Worm (Caenorhabditis elegans) whole organism, L4 larva: ENCODE results near the gene arrd-8.

Experiments
- D1046.2 ChIP-seq: fragments of 200-800 bp; sonication (Bioruptor generic); IDR thresholded peaks from 2 replicates; pipeline ENCODE4 v1.3.6; 2022; ENCODE audit warnings: missing genetic modification characterization, missing compliant biosample characterization
- F10B5.3 ChIP-seq: sonication (generic microtip); optimal IDR thresholded peaks from 2 replicates; lab custom pipeline; 2016; ENCODE audit warnings: mild to moderate bottlenecking, missing genetic modification characterization, missing compliant biosample characterization
- F26F4.8 ChIP-seq: fragments of 200-800 bp; sonication (Bioruptor generic); conservative IDR thresholded peaks from 2 replicates; pipeline ENCODE4 v1.3.6; 2022; ENCODE audit warnings: missing genetic modification characterization, missing compliant biosample characterization
- F37D6.2 ChIP-seq: sonication (generic microtip); optimal IDR thresholded peaks from 2 replicates; lab custom pipeline; 2016; ENCODE audit warnings: mild to moderate bottlenecking, missing genetic modification characterization, missing compliant biosample characterization
- T20F7.1 ChIP-seq: fragments of 200-800 bp; sonication (Bioruptor generic); optimal IDR thresholded peaks from 2 replicates; lab custom pipeline; 2018; ENCODE audit warnings: mild to moderate bottlenecking, missing genetic modification characterization, missing compliant biosample characterization
- aha-1 ChIP-seq: fragments of 150-350 bp; peaks from one replicate; lab custom pipeline; 2014; ENCODE audit warnings: missing biosample characterization, missing genetic modification characterization
- aly-2 ChIP-seq: sonication (generic microtip); optimal IDR thresholded peaks from 2 replicates; lab custom pipeline; 2018; ENCODE audit warnings: missing biosample characterization, missing genetic modification characterization
- ama-1 ChIP-seq: fragments of 150-350 bp; optimal IDR thresholded peaks from 2 replicates; lab custom pipeline; 2014; ENCODE audit warnings: inconsistent platforms, mixed read lengths
- arid-1 ChIP-seq: fragments of 200-800 bp; sonication (Bioruptor generic); conservative IDR thresholded peaks from 2 replicates; pipeline ENCODE4 v1.3.6; 2022; ENCODE audit warnings: missing genetic modification reagents, missing genetic modification characterization, missing compliant biosample characterization
- attf-4 ChIP-seq: sonication (generic microtip); optimal IDR thresholded peaks from 3 replicates; lab custom pipeline; 2017; ENCODE audit warnings: missing biosample characterization, missing genetic modification characterization
- ceh-44 ChIP-seq: fragments of 200-800 bp; sonication (Bioruptor generic); IDR thresholded peaks from 2 replicates; pipeline ENCODE4 v1.3.6; 2022; ENCODE audit warnings: missing genetic modification reagents, missing genetic modification characterization, missing compliant biosample characterization
- ceh-62 ChIP-seq: sonication (generic microtip); optimal IDR thresholded peaks from 2 replicates; lab custom pipeline; 2017; ENCODE audit warnings: missing biosample characterization, missing genetic modification characterization
- ceh-82 ChIP-seq: sonication (generic microtip); optimal IDR thresholded peaks from 2 replicates; lab custom pipeline; 2017; ENCODE audit warnings: missing biosample characterization, missing genetic modification characterization
- ces-1 ChIP-seq: fragments of 150-350 bp; sonication (generic microtip); optimal IDR thresholded peaks from 4 replicates; lab custom pipeline; 2014; ENCODE audit warnings: missing biosample characterization, missing genetic modification reagents, missing genetic modification characterization
- ctbp-1 ChIP-seq: fragments of 200-800 bp; sonication (Bioruptor generic); IDR thresholded peaks from 2 replicates; pipeline ENCODE4 v1.3.6; 2022; ENCODE audit warnings: missing genetic modification reagents, missing genetic modification characterization, missing compliant biosample characterization
- dmd-8 ChIP-seq: fragments of 200-800 bp; sonication (Bioruptor generic); IDR thresholded peaks from 2 replicates; pipeline ENCODE4 v1.3.6; 2022; ENCODE audit warnings: missing genetic modification characterization, missing compliant biosample characterization
- dpl-1 ChIP-seq: fragments of 150-350 bp; optimal IDR thresholded peaks from 2 replicates; lab custom pipeline; 2014; ENCODE audit warnings: missing biosample characterization, missing genetic modification reagents, missing genetic modification characterization
- egl-27 ChIP-seq: sonication (generic microtip); optimal IDR thresholded peaks from 3 replicates; lab custom pipeline; 2017; ENCODE audit warnings: missing biosample characterization, missing genetic modification reagents, missing genetic modification characterization
- hif-1 ChIP-seq, 2 experiments: sonication (generic microtip); optimal IDR thresholded peaks; 2 replicates each; lab custom pipeline; 2016 to 2017; ENCODE audit warnings: missing compliant biosample characterization in 2 of 2, missing genetic modification characterization in 2 of 2, missing genetic modification reagents in 2 of 2, missing genotype in 2 of 2, mild to moderate bottlenecking in 1 of 2
- hlh-11 ChIP-seq: fragments of 200-800 bp; sonication (Bioruptor generic); optimal IDR thresholded peaks from 2 replicates; lab custom pipeline; 2018; ENCODE audit warnings: mild to moderate bottlenecking, missing genetic modification characterization, missing compliant biosample characterization
- hlh-30 ChIP-seq: sonication (generic microtip); optimal IDR thresholded peaks from 2 replicates; lab custom pipeline; 2017; ENCODE audit warnings: antibody characterized with exemption, mild to moderate bottlenecking, missing genetic modification characterization, missing compliant biosample characterization; ENCODE audit not compliant: insufficient read depth
- hmg-1.1 ChIP-seq: fragments of 200-800 bp; sonication (Bioruptor generic); IDR thresholded peaks from 2 replicates; pipeline ENCODE4 v1.3.6; 2022; ENCODE audit warnings: missing genetic modification reagents, missing genetic modification characterization, missing compliant biosample characterization
- lin-38 ChIP-seq: fragments of 200-800 bp; sonication (Bioruptor generic); IDR thresholded peaks from 2 replicates; pipeline ENCODE4 v1.3.6; 2022; ENCODE audit warnings: missing genetic modification reagents, missing genetic modification characterization, missing compliant biosample characterization
- lin-39 ChIP-seq: fragments of 150-350 bp; optimal IDR thresholded peaks from 2 replicates; lab custom pipeline; 2014; ENCODE audit warnings: missing biosample characterization, missing genetic modification reagents, missing genetic modification characterization
- lsy-2 ChIP-seq, 2 experiments: fragments of 150-350 bp in 1 of 2; sonication (generic microtip) in 1 of 2; optimal IDR thresholded peaks; 2 replicates each; lab custom pipeline; 2014 to 2017; ENCODE audit warnings: missing biosample characterization in 2 of 2, missing genetic modification characterization in 2 of 2
- madf-5 ChIP-seq, 2 experiments: fragments of 200-800 bp; sonication (Bioruptor generic); IDR thresholded peaks; 2 replicates each; pipeline ENCODE4 v1.3.6; 2022; ENCODE audit warnings: missing compliant biosample characterization in 2 of 2, missing genetic modification characterization in 2 of 2
- mdl-1 ChIP-seq, 2 experiments: fragments of 150-350 bp in 1 of 2; sonication (generic microtip) in 1 of 2; optimal IDR thresholded peaks; 2 replicates each; lab custom pipeline; 2014 to 2017; ENCODE audit warnings: missing biosample characterization in 2 of 2, missing genetic modification characterization in 2 of 2
- mdt-29 ChIP-seq: fragments of 200-800 bp; sonication (Bioruptor generic); IDR thresholded peaks from 2 replicates; pipeline ENCODE4 v1.3.6; 2022; ENCODE audit warnings: missing genetic modification reagents, missing genetic modification characterization, missing compliant biosample characterization
- mep-1 ChIP-seq: fragments of 150-350 bp; sonication (generic microtip); optimal IDR thresholded peaks from 3 replicates; lab custom pipeline; 2014; ENCODE audit warnings: missing biosample characterization, missing genetic modification characterization
- mes-2 ChIP-seq: sonication (generic microtip); optimal IDR thresholded peaks from 2 replicates; lab custom pipeline; 2016; ENCODE audit warnings: missing genotype, mild to moderate bottlenecking, missing genetic modification characterization, missing compliant biosample characterization; ENCODE audit not compliant: poor library complexity, severe bottlenecking
- mxl-2 ChIP-seq: fragments of 200-800 bp; sonication (Bioruptor generic); conservative IDR thresholded peaks from 2 replicates; pipeline ENCODE4 v1.3.6; 2022; ENCODE audit warnings: missing genetic modification reagents, missing genetic modification characterization, missing compliant biosample characterization
- nhr-102 ChIP-seq: sonication (generic microtip); optimal IDR thresholded peaks from 2 replicates; lab custom pipeline; 2016; ENCODE audit warnings: mild to moderate bottlenecking, missing genetic modification characterization, moderate library complexity, missing compliant biosample characterization
- nhr-237 ChIP-seq: sonication (generic microtip); optimal IDR thresholded peaks from 2 replicates; lab custom pipeline; 2017; ENCODE audit warnings: missing biosample characterization, missing genetic modification characterization
- nhr-28 ChIP-seq: fragments of 150-350 bp; optimal IDR thresholded peaks from 2 replicates; lab custom pipeline; 2014; ENCODE audit warnings: missing biosample characterization, missing genetic modification characterization
- nhr-41 ChIP-seq: fragments of 200-800 bp; sonication (Bioruptor generic); IDR thresholded peaks from 2 replicates; pipeline ENCODE4 v1.3.6; 2022; ENCODE audit warnings: missing genetic modification reagents, missing genetic modification characterization, missing compliant biosample characterization
- nhr-42 ChIP-seq: fragments of 200-800 bp; sonication (Bioruptor generic); IDR thresholded peaks from 2 replicates; pipeline ENCODE4 v1.3.6; 2022; ENCODE audit warnings: missing genetic modification characterization, missing compliant biosample characterization
- nhr-48 ChIP-seq: sonication (generic microtip); optimal IDR thresholded peaks from 2 replicates; lab custom pipeline; 2016; ENCODE audit warnings: mild to moderate bottlenecking, missing genetic modification characterization, missing compliant biosample characterization
- nhr-76 ChIP-seq: fragments of 150-350 bp; optimal IDR thresholded peaks from 2 replicates; lab custom pipeline; 2014; ENCODE audit warnings: missing biosample characterization, missing genetic modification characterization
- nhr-77 ChIP-seq: fragments of 150-350 bp; optimal IDR thresholded peaks from 2 replicates; lab custom pipeline; 2014; ENCODE audit warnings: missing biosample characterization, missing genetic modification characterization
- sdz-12 ChIP-seq: fragments of 200-800 bp; sonication (Bioruptor generic); optimal IDR thresholded peaks from 2 replicates; lab custom pipeline; 2018; ENCODE audit warnings: mild to moderate bottlenecking, missing genetic modification characterization, missing compliant biosample characterization
- set-16 ChIP-seq: fragments of 200-800 bp; sonication (Bioruptor generic); IDR thresholded peaks from 2 replicates; pipeline ENCODE4 v1.3.6; 2022; ENCODE audit warnings: missing genetic modification reagents, missing genetic modification characterization, missing compliant biosample characterization
- snpc-1.2 ChIP-seq: fragments of 200-800 bp; sonication (Bioruptor generic); IDR thresholded peaks from 2 replicates; pipeline ENCODE4 v1.3.6; 2022; ENCODE audit warnings: missing genetic modification reagents, missing genetic modification characterization, missing compliant biosample characterization
- snpc-4 ChIP-seq: fragments of 150-350 bp; optimal IDR thresholded peaks from 2 replicates; lab custom pipeline; 2014; ENCODE audit warnings: missing biosample characterization, missing genetic modification characterization
- tag-97 ChIP-seq: fragments of 200-800 bp; sonication (Bioruptor generic); IDR thresholded peaks from 2 replicates; pipeline ENCODE4 v1.3.6; 2022; ENCODE audit warnings: missing genetic modification characterization, missing compliant biosample characterization
- unc-39 ChIP-seq: sonication (generic microtip); optimal IDR thresholded peaks from 2 replicates; lab custom pipeline; 2017; ENCODE audit warnings: missing biosample characterization, missing genetic modification characterization
- vab-7 ChIP-seq: fragments of 200-800 bp; sonication (Bioruptor generic); IDR thresholded peaks from 2 replicates; pipeline ENCODE4 v1.3.6; 2022; ENCODE audit warnings: missing genetic modification reagents, missing genetic modification characterization, missing compliant biosample characterization
- zfp-3 ChIP-seq: fragments of 200-800 bp; sonication (Bioruptor generic); conservative IDR thresholded peaks from 2 replicates; pipeline ENCODE4 v1.3.6; 2022; ENCODE audit warnings: missing genetic modification reagents, missing genetic modification characterization, missing compliant biosample characterization
- ztf-11 ChIP-seq: fragments of 150-350 bp; optimal IDR thresholded peaks from 2 replicates; lab custom pipeline; 2014; ENCODE audit warnings: missing biosample characterization, missing genetic modification characterization
- ztf-7 ChIP-seq: fragments of 150-350 bp; optimal IDR thresholded peaks from 2 replicates; lab custom pipeline; 2014; ENCODE audit warnings: missing biosample characterization, missing genetic modification characterization

Gene arrd-8

ce11 chrII:12107840-12108239 lies 43.0 kb downstream of the arrd-8 start, which contains the start of gene Y17G7B.18 (continued):
- TF ChIP-seq snpc-4 (no peak), nhr-48 (tag; lab: Kevin White, UChicago) (no peak), nhr-41 (no peak), F10B5.3 (no peak), ztf-7 (tag; lab: Kevin White, UChicago) (no peak), hlh-11 (tag; lab: Kevin White, UChicago) (peak; percentile 3), dpl-1 (GFP tag; lab: Kevin White, UChicago) (peak; percentile 94), hlh-30 (peak; percentile 66), ceh-82 (tag; lab: Kevin White, UChicago) (no peak), attf-4 (tag; lab: Kevin White, UChicago) (no peak), unc-39 (tag; lab: Kevin White, UChicago) (no peak), tag-97 (GFP tag; lab: Robert Waterston, UW) (no peak), aha-1 (tag; lab: Kevin White, UChicago) (peak; percentile 47), mdt-29 (0 out of 2 replicates have a peak, but pooled peaks have one; percentile 21), ceh-44 (no peak), egl-27 (no peak), ces-1 (no peak), aly-2 (tag; lab: Kevin White, UChicago) (no peak), snpc-1.2 (GFP tag; lab: Robert Waterston, UW) (no peak), mxl-2 (no peak), F37D6.2 (tag; lab: Kevin White, UChicago) (peak; percentile 1), sdz-12 (GFP tag; lab: Kevin White, UChicago) (no peak), lin-38 (GFP tag; lab: Robert Waterston, UW) (peak; percentile 98), lin-39 (tag; lab: Kevin White, UChicago) (no peak), ceh-62 (tag; lab: Kevin White, UChicago) (no peak), lsy-2 (tag; optimal IDR thresholded peaks at IDR 0.05; lab: Kevin White, UChicago) (peak in 1 of 2 experiments; percentile 83), ctbp-1 (GFP tag; lab: Robert Waterston, UW) (no peak), mep-1 (tag; lab: Kevin White, UChicago) (peak; percentile 76), nhr-76 (tag; lab: Kevin White, UChicago) (no peak), nhr-42 (GFP tag; lab: Robert Waterston, UW) (no peak), zfp-3 (GFP tag; lab: Robert Waterston, UW) (no peak), T20F7.1 (GFP tag; lab: Kevin White, UChicago) (no peak), vab-7 (GFP tag; lab: Robert Waterston, UW) (no peak), dmd-8 (GFP tag; lab: Robert Waterston, UW) (no peak), mdl-1 (tag; optimal IDR thresholded peaks at IDR 0.05; lab: Kevin White, UChicago) (peak in 1 of 2 experiments; percentile 52), set-16 (GFP tag; lab: Robert Waterston, UW) (0 out of 2 replicates have a peak, but pooled peaks have one; percentile 3), mes-2 (tag; lab: Kevin White, UChicago) (peak; percentile 63), nhr-237 (tag; lab: Kevin White, UChicago) (no peak), madf-5 (GFP tag; IDR thresholded peaks at IDR 0.05; lab: Robert Waterston, UW) (no peak), arid-1 (GFP tag; lab: Robert Waterston, UW) (no peak), ztf-11 (tag; lab: Kevin White, UChicago) (no peak), nhr-102 (tag; lab: Kevin White, UChicago) (no peak), hif-1 (tag; optimal IDR thresholded peaks at IDR 0.05; lab: Kevin White, UChicago) (peak in 1 of 2 experiments; percentile 6), nhr-28 (tag; lab: Kevin White, UChicago) (peak; percentile 5), D1046.2 (GFP tag; lab: Robert Waterston, UW) (no peak), ama-1 (lab: Kevin White, UChicago) (no peak), hmg-1.1 (peak; percentile 64), nhr-77 (tag; lab: Kevin White, UChicago) (no peak), F26F4.8 (GFP tag; lab: Robert Waterston, UW) (no peak)
